Worm (Caenorhabditis elegans): ENCODE measurements around the gene cyp-34A7.

ce11 chrV:4010170-4010569 is 46.6 kb upstream of the cyp-34A7 start, which contains the start of gene srh-4:
- TF ChIP-seq ztf-26 (tag; optimal IDR thresholded peaks at IDR 0.05) (no peak), B0261.1 (tag; optimal IDR thresholded peaks at IDR 0.05) (no peak), nhr-90 (tag; optimal IDR thresholded peaks at IDR 0.05) (no peak), sdz-38 (tag; optimal IDR thresholded peaks at IDR 0.05) (no peak), mes-4 (tag; optimal IDR thresholded peaks at IDR 0.05) (no peak), attf-3 (GFP tag; conservative IDR thresholded peaks at IDR 0.05) (no peak), snpc-1.3 (tag; optimal IDR thresholded peaks at IDR 0.05; ENCODE audit: insufficient read depth) (no peak), lin-26 (GFP tag; IDR thresholded peaks at IDR 0.05) (no peak), tbp1 (GFP tag; optimal IDR thresholded peaks at IDR 0.05) (no peak), lin-35 (GFP tag; optimal IDR thresholded peaks at IDR 0.05) (no peak), ztf-28 (GFP tag; IDR thresholded peaks at IDR 0.05) (no peak), hrde-1 (tag; optimal IDR thresholded peaks at IDR 0.05; ENCODE audit: borderline replicate concordance) (no peak), snpc-4 (GFP tag; optimal IDR thresholded peaks at IDR 0.05) (no peak), snpc-4 (tag; optimal IDR thresholded peaks at IDR 0.05) (no peak), let-607 (tag; optimal IDR thresholded peaks at IDR 0.05) (no peak)

All from whole organism, young adult.